Worm (Caenorhabditis elegans) whole organism, mixed stage, embryonic: Measurements from ENCODE around the gene srj-23.

ENCODE experiments used
- M03D4.4 ChIP-seq: sonication (generic microtip); optimal IDR thresholded peaks from 2 replicates; lab custom pipeline; 2017; ENCODE audit warnings: mild to moderate bottlenecking, missing genetic modification characterization, missing compliant biosample characterization
- bed-3 ChIP-seq: fragments of 200-800 bp; sonication (Bioruptor generic); optimal IDR thresholded peaks from 3 replicates; lab custom pipeline; 2018; ENCODE audit warnings: mild to moderate bottlenecking, missing genetic modification characterization, moderate library complexity, missing compliant biosample characterization
- ceh-39 ChIP-seq: fragments of 150-350 bp; optimal IDR thresholded peaks from 2 replicates; lab custom pipeline; 2014; ENCODE audit warnings: missing biosample characterization, missing genetic modification characterization
- ceh-43 ChIP-seq: fragments of 200-800 bp; sonication (Bioruptor generic); optimal IDR thresholded peaks from 2 replicates; lab custom pipeline; 2018; ENCODE audit warnings: mild to moderate bottlenecking, missing genetic modification characterization, moderate library complexity, missing compliant biosample characterization
- ceh-83 ChIP-seq: fragments of 200-800 bp; sonication (Bioruptor generic); optimal IDR thresholded peaks from 2 replicates; lab custom pipeline; 2018; ENCODE audit warnings: mild to moderate bottlenecking, missing genetic modification characterization, missing compliant biosample characterization
- ces-1 ChIP-seq: fragments of 150-350 bp; optimal IDR thresholded peaks from 2 replicates; lab custom pipeline; 2014; ENCODE audit warnings: missing biosample characterization, missing genetic modification reagents, missing genetic modification characterization
- cnd-1 ChIP-seq: fragments of 200-800 bp; sonication (Bioruptor generic); optimal IDR thresholded peaks from 2 replicates; lab custom pipeline; 2018; ENCODE audit warnings: mild to moderate bottlenecking, missing genetic modification characterization, missing compliant biosample characterization
- drap-1 ChIP-seq: fragments of 200-800 bp; sonication (Bioruptor generic); optimal IDR thresholded peaks from 3 replicates; lab custom pipeline; 2018; ENCODE audit warnings: mild to moderate bottlenecking, missing genetic modification characterization, missing compliant biosample characterization
- elt-1 ChIP-seq: sonication (generic microtip); optimal IDR thresholded peaks from 2 replicates; lab custom pipeline; 2017; ENCODE audit warnings: missing genetic modification characterization, mild to moderate bottlenecking, missing compliant biosample characterization, antibody characterized with exemption, moderate library complexity, borderline replicate concordance; ENCODE audit not compliant: insufficient read depth
- flh-1 ChIP-seq: fragments of 200-800 bp; sonication (Bioruptor generic); optimal IDR thresholded peaks from 2 replicates; lab custom pipeline; 2018; ENCODE audit warnings: mild to moderate bottlenecking, missing genetic modification characterization, moderate library complexity, missing compliant biosample characterization
- ham-2 ChIP-seq: fragments of 200-800 bp; sonication (Bioruptor generic); optimal IDR thresholded peaks from 2 replicates; lab custom pipeline; 2018; ENCODE audit warnings: mild to moderate bottlenecking, missing genetic modification characterization, missing compliant biosample characterization
- hlh-1 ChIP-seq: fragments of 150-350 bp; optimal IDR thresholded peaks from 2 replicates; lab custom pipeline; 2014; ENCODE audit warnings: missing biosample characterization, missing genetic modification reagents, missing genetic modification characterization
- lin-32 ChIP-seq: fragments of 200-800 bp; sonication (Bioruptor generic); optimal IDR thresholded peaks from 2 replicates; lab custom pipeline; 2018; ENCODE audit warnings: mild to moderate bottlenecking, missing genetic modification characterization, missing compliant biosample characterization
- lsy-2 ChIP-seq: fragments of 150-350 bp; optimal IDR thresholded peaks from 2 replicates; lab custom pipeline; 2014; ENCODE audit warnings: missing biosample characterization, missing genetic modification characterization
- mab-5 ChIP-seq: fragments of 150-350 bp; optimal IDR thresholded peaks from 2 replicates; lab custom pipeline; 2014; ENCODE audit warnings: missing biosample characterization, missing genetic modification characterization
- mep-1 ChIP-seq: fragments of 150-350 bp; optimal IDR thresholded peaks from 2 replicates; lab custom pipeline; 2017; ENCODE audit warnings: missing biosample characterization, missing genetic modification reagents, missing genetic modification characterization, inconsistent platforms
- mls-2 ChIP-seq: sonication (generic microtip); optimal IDR thresholded peaks from 2 replicates; lab custom pipeline; 2016; ENCODE audit warnings: mild to moderate bottlenecking, missing genetic modification characterization, moderate library complexity, missing compliant biosample characterization
- nhr-12 ChIP-seq: fragments of 150-350 bp; optimal IDR thresholded peaks from 2 replicates; lab custom pipeline; 2014; ENCODE audit warnings: missing biosample characterization, missing genetic modification characterization
- nhr-2 ChIP-seq: fragments of 150-350 bp; optimal IDR thresholded peaks from 2 replicates; lab custom pipeline; 2014; ENCODE audit warnings: missing biosample characterization, missing genetic modification characterization
- nhr-237 ChIP-seq: fragments of 150-350 bp; optimal IDR thresholded peaks from 2 replicates; lab custom pipeline; 2014; ENCODE audit warnings: missing biosample characterization, missing genetic modification characterization
- nhr-28 ChIP-seq: fragments of 150-350 bp; optimal IDR thresholded peaks from 2 replicates; lab custom pipeline; 2014; ENCODE audit warnings: missing biosample characterization, missing genetic modification characterization
- nhr-76 ChIP-seq: sonication (generic microtip); optimal IDR thresholded peaks from 2 replicates; lab custom pipeline; 2017; ENCODE audit warnings: missing biosample characterization, missing genetic modification characterization
- pha-4 ChIP-seq: fragments of 150-350 bp; optimal IDR thresholded peaks from 2 replicates; lab custom pipeline; 2018; ENCODE audit warnings: missing biosample characterization, missing genetic modification reagents, missing genetic modification characterization
- sem-2 ChIP-seq: fragments of 200-800 bp; sonication (Bioruptor generic); optimal IDR thresholded peaks from 2 replicates; lab custom pipeline; 2018; ENCODE audit warnings: mild to moderate bottlenecking, missing genetic modification characterization, missing compliant biosample characterization
- snpc-4 ChIP-seq: fragments of 150-350 bp; optimal IDR thresholded peaks from 2 replicates; lab custom pipeline; 2014; ENCODE audit warnings: missing biosample characterization, missing genetic modification characterization
- sptf-1 ChIP-seq: sonication (generic microtip); optimal IDR thresholded peaks from 2 replicates; lab custom pipeline; 2017; ENCODE audit warnings: mild to moderate bottlenecking, missing genetic modification characterization, moderate library complexity, missing compliant biosample characterization
- tbx-8 ChIP-seq: fragments of 200-800 bp; sonication (Bioruptor generic); optimal IDR thresholded peaks from 2 replicates; lab custom pipeline; 2018; ENCODE audit warnings: mild to moderate bottlenecking, missing genetic modification characterization, moderate library complexity, missing compliant biosample characterization
- unc-120 ChIP-seq: sonication (generic microtip); optimal IDR thresholded peaks from 2 replicates; lab custom pipeline; 2017; ENCODE audit warnings: missing genetic modification characterization, missing compliant biosample characterization; ENCODE audit not compliant: poor library complexity, severe bottlenecking
- unc-39 ChIP-seq: fragments of 150-350 bp; optimal IDR thresholded peaks from 2 replicates; lab custom pipeline; 2014; ENCODE audit warnings: missing biosample characterization, missing genetic modification characterization
- unc-62 ChIP-seq: fragments of 150-350 bp; optimal IDR thresholded peaks from 2 replicates; lab custom pipeline; 2014; ENCODE audit warnings: missing biosample characterization, missing genetic modification reagents, missing genetic modification characterization
- zip-8 ChIP-seq: fragments of 150-350 bp; optimal IDR thresholded peaks from 2 replicates; lab custom pipeline; 2014; ENCODE audit warnings: missing biosample characterization, missing genetic modification characterization
- ztf-11 ChIP-seq: fragments of 150-350 bp; optimal IDR thresholded peaks from 2 replicates; lab custom pipeline; 2014; ENCODE audit warnings: missing biosample characterization, missing genetic modification characterization

Gene srj-23

DNA sequence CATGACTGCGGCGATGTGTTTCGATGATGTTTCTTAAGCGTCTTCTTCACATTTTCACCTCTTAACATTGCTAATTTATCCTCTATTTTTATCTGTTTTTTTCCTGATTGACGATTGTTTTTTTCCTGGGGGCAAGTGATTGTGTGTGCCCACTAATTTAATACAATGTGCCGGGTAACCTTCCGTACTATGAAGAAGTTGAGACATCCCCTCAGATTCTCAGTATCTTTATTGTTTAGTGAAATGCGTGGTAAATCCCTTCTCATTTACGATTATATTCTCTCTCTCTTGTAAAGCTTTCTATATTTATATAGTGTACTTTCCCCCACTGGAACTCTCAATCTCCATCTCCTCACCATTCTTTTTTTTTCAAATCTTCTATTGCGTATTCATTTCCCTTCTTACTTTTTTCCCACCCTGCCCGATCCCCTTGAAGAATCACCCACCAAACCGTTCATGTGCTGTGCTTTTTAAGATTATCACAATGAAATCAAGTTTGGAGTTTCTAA is 24.9 kb downstream of the srj-23 start:
- TF ChIP-seq pha-4 (tag; lab: Kevin White, UChicago) (no peak), lin-32 (GFP tag; lab: Kevin White, UChicago) (no peak), unc-120 (tag; lab: Kevin White, UChicago) (no peak), nhr-12 (tag; lab: Kevin White, UChicago) (no peak), M03D4.4 (tag; lab: Kevin White, UChicago) (no peak), ceh-39 (tag; lab: Kevin White, UChicago) (no peak), nhr-237 (tag; lab: Kevin White, UChicago) (no peak), flh-1 (no peak), sem-2 (GFP tag; lab: Kevin White, UChicago) (no peak), ceh-43 (GFP tag; lab: Kevin White, UChicago) (no peak), elt-1 (tag; lab: Kevin White, UChicago) (no peak), lsy-2 (tag; lab: Kevin White, UChicago) (no peak)

DNA sequence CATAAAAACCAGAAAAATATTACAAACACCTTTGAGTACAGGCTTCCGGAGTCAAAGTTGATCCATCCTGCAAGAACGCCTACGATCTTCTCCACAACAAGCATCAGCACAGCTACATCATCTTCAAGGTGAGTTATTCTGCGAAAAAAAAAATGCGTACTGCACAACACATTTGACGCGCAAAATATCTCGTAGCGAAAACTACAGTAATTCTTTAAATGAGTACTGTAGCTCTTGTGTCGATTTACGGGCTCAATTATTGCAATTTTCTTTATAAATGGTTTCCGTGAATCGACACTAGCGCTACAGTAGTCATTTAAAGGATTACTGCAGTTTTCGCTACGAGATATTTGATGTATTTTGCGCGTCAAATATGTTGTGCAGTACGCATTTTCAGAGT is 25.4 kb downstream of the srj-23 start:
- TF ChIP-seq nhr-2 (tag; lab: Kevin White, UChicago) (no peak), hlh-1 (tag; lab: Kevin White, UChicago) (no peak)

DNA sequence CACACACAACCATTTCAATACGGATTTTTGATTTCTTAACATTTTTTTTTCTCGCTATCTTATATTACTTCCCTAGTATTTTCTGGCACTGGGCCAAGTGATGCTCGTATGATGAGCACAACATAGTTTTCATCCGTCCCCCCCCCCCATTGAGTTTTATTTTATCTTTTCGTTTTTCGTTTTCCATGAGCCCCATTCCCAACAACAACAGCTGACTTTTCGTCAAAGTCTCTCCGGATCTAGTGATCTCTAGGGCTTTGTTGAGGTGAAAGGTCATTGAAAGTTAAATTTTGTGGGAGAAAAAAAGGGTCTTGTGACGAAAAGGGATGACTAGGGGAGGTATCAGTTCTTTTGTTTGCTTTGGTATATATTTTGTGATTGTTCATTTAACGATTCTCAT is 29.4 kb downstream of the srj-23 start:
- no peak for TF ChIP-seq ceh-43 (GFP tag; lab: Kevin White, UChicago)
- no peak for TF ChIP-seq mls-2 (tag; lab: Kevin White, UChicago)
- peak; percentile 69 for TF ChIP-seq hlh-1 (tag; lab: Kevin White, UChicago)

DNA sequence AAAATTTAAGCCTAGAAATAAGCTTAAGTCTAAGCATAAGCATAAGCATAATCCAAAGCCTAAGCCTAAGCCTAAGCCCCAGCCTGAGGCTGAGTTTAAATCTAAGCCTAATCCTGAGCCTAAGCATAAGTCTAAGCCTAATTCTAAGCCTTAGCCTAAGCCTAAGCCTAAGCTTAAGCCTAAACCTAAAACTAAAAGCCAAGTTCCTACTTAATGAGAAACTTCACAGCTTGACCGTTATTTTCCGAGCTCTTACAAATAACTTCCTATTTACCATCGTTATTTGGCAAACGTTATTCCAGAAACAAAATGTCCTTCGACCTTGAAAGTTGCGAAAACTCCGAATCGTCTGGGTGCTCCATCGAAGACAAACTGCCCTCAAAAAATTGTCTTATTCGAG is 30.3 kb downstream of the srj-23 start, which contains the start of gene C38C3.4:
C38C3.4 (plus strand) TSS at position 301 of the 400 bp plus-strand sequence.
- TF ChIP-seq unc-39 (tag; lab: Kevin White, UChicago) (no peak), mep-1 (tag; lab: Kevin White, UChicago) (no peak), lin-32 (GFP tag; lab: Kevin White, UChicago) (no peak), elt-1 (tag; lab: Kevin White, UChicago) (no peak), tbx-8 (GFP tag; lab: Kevin White, UChicago) (no peak), ham-2 (no peak), drap-1 (GFP tag; lab: Kevin White, UChicago) (no peak), sptf-1 (tag; lab: Kevin White, UChicago) (no peak), unc-120 (tag; lab: Kevin White, UChicago) (no peak), mab-5 (tag; lab: Kevin White, UChicago) (no peak), nhr-76 (no peak)

DNA sequence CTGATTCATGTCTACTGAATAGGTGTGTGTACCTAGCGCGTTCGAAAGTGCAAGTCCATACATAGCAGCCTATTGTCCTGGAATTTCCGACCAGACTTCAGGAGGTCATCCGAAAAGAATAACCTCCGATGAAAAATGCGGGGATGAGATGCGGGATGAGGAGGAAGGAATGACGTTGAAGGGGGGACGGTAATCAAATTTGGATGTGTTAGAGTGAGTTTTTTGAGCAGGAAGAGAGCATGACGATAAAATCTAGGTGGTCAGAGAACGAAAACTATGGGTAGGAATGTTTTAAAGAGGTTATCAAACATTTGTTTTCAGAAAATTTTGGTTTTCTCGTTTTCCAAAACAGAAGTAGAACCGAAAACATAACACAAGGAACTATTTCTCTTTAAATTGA is 34.6 kb downstream of the srj-23 start:
- TF ChIP-seq nhr-28 (tag; lab: Kevin White, UChicago) (no peak), unc-39 (tag; lab: Kevin White, UChicago) (no peak), pha-4 (tag; lab: Kevin White, UChicago) (no peak), unc-120 (tag; lab: Kevin White, UChicago) (no peak), ceh-39 (tag; lab: Kevin White, UChicago) (no peak), drap-1 (GFP tag; lab: Kevin White, UChicago) (no peak), hlh-1 (tag; lab: Kevin White, UChicago) (no peak), ztf-11 (tag; lab: Kevin White, UChicago) (no peak), unc-62 (GFP tag; lab: Kevin White, UChicago) (no peak)

DNA sequence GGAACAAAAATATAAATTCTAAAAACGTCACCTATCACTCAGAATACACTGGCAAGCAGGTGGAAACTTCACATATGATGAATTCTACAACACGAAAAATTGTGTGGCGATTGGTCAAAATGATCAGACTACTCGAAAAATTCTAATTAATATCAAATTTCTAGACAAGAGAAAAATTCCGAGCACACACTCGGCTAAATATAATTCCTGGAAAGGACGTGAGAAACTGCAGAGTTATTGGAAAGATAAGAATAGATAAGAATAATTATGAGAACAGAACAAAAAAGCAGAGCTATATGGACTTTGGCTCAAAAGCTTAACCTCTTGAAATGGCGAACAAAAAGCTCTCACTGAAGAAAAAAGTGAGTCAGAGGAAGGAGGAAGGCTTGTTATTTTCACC is 35.8 kb downstream of the srj-23 start:
- TF ChIP-seq snpc-4 (tag; lab: Kevin White, UChicago) (no peak), mab-5 (tag; lab: Kevin White, UChicago) (no peak), nhr-237 (tag; lab: Kevin White, UChicago) (no peak), unc-62 (GFP tag; lab: Kevin White, UChicago) (no peak), zip-8 (no peak), pha-4 (tag; lab: Kevin White, UChicago) (no peak), nhr-2 (tag; lab: Kevin White, UChicago) (no peak), nhr-76 (no peak), ces-1 (no peak), M03D4.4 (tag; lab: Kevin White, UChicago) (no peak), cnd-1 (tag; lab: Kevin White, UChicago) (no peak), lin-32 (GFP tag; lab: Kevin White, UChicago) (no peak), elt-1 (tag; lab: Kevin White, UChicago) (no peak), bed-3 (no peak), ceh-83 (GFP tag; lab: Kevin White, UChicago) (no peak), ham-2 (no peak), flh-1 (no peak)
- TF ChIP-seq, all 35 proteins: peak for 0
